Fruit fly (Drosophila melanogaster) Kc167 (cell line): Measurements from ENCODE around the gene MBD-like.

ENCODE experiments used
- Myc ChIP-seq: fragments of >200 bp; optimal IDR thresholded peaks from 2 replicates; lab custom pipeline; 2017; ENCODE audit warnings: missing external identifiers
- Sin3A ChIP-seq: fragments of >200 bp; optimal IDR thresholded peaks from 2 replicates; lab custom pipeline; 2018; ENCODE audit warnings: missing external identifiers
- h ChIP-seq: fragments of >200 bp; optimal IDR thresholded peaks from 3 replicates; lab custom pipeline; 2018; ENCODE audit warnings: missing external identifiers
- insv ChIP-seq: fragments of >200 bp; optimal IDR thresholded peaks from 3 replicates; lab custom pipeline; 2018; ENCODE audit warnings: missing external identifiers
- psq ChIP-seq: fragments of >200 bp; optimal IDR thresholded peaks from 2 replicates; lab custom pipeline; 2017; ENCODE audit warnings: missing external identifiers
- ttk ChIP-seq: sonication (Bioruptor generic); optimal IDR thresholded peaks from 2 replicates; lab custom pipeline; 2017; ENCODE audit warnings: missing external identifiers

The MBD-like gene

DNA sequence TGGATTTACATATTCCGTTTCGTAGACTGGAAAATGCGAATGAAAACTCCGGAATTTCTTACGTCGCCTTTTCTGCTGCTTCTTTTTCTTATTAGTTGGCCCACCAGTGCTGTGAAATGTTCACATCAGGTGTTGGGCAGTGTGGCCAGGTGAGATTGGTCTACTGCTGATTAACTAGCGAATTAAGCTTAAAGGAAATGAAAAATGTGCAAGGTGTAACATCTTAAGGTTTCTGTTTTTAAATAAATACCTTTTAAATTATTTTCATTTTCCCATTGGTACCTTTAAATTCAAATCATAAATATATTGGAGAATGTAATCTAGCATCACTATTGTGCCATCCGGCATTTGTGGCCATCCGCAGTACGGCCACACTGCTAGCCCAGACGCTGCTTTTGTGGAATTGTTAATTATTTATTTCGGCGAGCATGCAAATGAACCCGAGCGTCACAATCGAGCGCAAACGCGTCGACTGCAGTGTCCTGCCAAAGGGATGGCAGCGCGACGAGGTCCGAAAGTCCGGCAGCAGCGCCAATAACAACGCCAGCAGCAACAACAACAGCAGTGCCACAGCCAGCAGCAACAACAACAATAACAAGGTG is at the start of gene MBD-like, which contains the start of gene AP-1mu:
TSS of gene MBD-like (plus strand) at position 348 of the 602 bp plus-strand sequence.
TSS of gene AP-1mu (minus strand) at position 113 of the 602 bp plus-strand sequence.
- TF ChIP-seq ttk (lab: Kevin White, UChicago), result no peak
- no peak for TF ChIP-seq h (lab: Kevin White, UChicago)
- TF ChIP-seq psq (lab: Kevin White, UChicago), result no peak
- TF ChIP-seq Sin3A (lab: Kevin White, UChicago), result no peak
- TF ChIP-seq Myc (lab: Kevin White, UChicago), result no peak
- no peak for TF ChIP-seq insv (lab: Kevin White, UChicago)

DNA sequence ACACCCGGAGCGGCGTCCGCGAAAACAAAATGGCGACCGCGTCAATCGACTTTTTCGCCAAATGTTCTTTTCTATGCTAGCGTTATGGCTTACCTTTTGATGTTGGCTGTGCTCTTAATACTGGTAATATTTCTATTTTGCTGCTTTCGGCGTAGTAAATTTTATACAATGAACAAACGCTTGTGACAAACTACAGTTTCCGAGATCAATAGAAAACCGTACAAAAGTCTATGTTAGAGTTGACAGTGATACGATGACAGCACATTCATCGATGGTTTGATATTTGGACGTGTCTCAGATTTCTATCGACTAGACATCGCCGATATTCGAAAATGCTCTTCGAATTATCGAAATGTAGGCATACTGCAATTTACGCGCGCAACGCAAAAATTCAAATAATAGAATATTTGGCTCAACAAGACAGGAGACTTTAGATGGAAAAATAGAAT is 49.5 kb upstream of the MBD-like start, which contains the start of gene rump:
TSS of gene rump (minus strand) at position 255 of the 449 bp plus-strand sequence.
- TF ChIP-seq insv (lab: Kevin White, UChicago), result no peak
- TF ChIP-seq psq (lab: Kevin White, UChicago), result no peak
- no peak for TF ChIP-seq ttk (lab: Kevin White, UChicago)
- no peak for TF ChIP-seq Sin3A (lab: Kevin White, UChicago)

DNA sequence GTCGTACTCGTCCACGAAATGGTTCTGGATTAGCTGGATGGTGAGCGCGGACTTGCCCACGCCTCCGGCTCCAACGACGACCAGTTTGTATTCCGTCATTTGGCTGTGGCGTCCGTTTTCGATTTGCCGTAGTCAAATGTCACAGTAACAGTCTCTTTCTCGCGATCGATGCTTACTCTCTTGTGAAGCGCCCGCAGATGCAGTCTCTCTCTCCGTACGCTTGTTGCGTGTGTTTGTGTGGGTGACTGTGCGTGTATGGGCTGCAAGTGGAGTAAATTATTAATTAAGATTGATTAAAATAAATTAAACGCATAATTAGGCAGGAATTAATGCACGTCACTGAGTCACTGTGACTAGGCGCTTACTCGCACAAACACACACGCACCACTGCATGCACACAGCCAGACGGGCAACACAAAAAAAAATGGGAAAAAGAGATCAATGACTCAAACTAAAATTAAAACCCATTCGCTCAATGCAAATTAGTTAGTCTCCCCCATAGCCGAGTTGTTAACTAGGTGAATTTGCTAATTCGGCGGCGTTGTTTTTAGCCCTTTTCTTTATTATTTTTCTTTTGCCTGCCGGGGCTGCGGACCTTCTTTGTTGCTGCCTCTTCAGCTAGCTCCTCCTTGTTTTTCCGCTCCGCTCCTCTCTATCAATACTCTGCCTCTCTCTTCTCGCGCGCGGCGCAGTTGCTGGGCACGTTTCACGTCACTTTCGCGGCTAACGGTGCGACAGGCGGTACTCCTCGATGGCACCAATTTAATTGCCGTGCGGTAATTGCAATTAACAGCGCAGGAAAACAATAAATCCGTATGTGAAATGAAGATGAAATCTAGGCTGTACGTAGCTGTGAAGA is 47.1 kb upstream of the MBD-like start:
- TF ChIP-seq psq (lab: Kevin White, UChicago) (no peak), Sin3A (lab: Kevin White, UChicago) (no peak), Myc (lab: Kevin White, UChicago) (no peak), ttk (lab: Kevin White, UChicago) (no peak), h (lab: Kevin White, UChicago) (no peak), insv (lab: Kevin White, UChicago) (no peak)

DNA sequence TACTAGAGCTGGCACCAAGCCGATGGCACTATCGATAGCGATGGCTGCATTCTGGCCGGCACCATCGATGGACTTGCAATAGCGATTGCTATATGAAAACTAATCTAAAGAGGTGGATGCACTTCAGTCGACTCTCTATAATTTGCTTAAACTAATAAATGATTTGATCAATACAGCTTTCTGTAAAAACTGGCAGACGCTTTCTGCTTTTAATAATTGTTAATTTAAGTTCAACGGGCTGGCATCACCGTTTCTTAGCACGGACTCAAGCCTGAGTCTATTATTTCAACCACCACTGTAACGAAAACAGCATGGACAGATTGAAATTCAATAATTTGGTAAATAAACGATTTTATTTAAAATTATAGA is 46.5 kb upstream of the MBD-like start, which contains the start of the genes Ras85D and Rlb1:
TSS of gene Ras85D (minus strand) at position 16 of the 369 bp plus-strand sequence.
TSS of gene Rlb1 (plus strand) at position 276 of the 369 bp plus-strand sequence.
- TF ChIP-seq insv (lab: Kevin White, UChicago), result no peak
- no peak for TF ChIP-seq ttk (lab: Kevin White, UChicago)
- TF ChIP-seq h (lab: Kevin White, UChicago), result no peak

DNA sequence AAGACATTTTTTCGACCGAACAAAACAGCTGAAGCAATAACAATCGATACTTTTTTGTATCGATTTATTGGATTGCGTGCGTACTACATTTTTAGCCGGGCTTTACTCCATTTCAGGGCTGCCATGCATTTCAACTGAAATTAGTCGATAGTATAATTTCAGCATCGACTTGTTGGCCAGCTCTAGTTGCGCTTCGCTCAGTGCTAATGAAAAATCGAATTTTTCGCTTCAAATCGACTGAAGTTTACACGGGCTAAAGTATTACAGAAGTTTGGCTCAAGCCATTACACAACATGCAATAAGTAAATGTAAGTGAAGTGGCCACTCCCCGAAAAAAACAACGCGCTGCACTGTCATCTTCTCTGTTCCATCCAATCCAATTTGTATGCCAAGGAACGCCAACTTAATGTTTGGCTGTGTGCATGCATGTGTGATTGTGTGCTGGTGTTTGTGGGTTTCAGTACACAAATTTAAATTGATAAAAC is 43.7 kb upstream of the MBD-like start, which contains the start of the genes mRpL47, CG8176 and Kdm3:
TSS of gene mRpL47 (minus strand) at position 49 of the 485 bp plus-strand sequence.
TSS of gene CG8176 (plus strand) at position 148 of the 485 bp plus-strand sequence.
TSS of gene Kdm3 (plus strand) at position 148 of the 485 bp plus-strand sequence.
- TF ChIP-seq Sin3A (lab: Kevin White, UChicago) (no peak), ttk (lab: Kevin White, UChicago) (no peak), insv (lab: Kevin White, UChicago) (no peak), h (lab: Kevin White, UChicago) (no peak), Myc (lab: Kevin White, UChicago) (no peak), psq (lab: Kevin White, UChicago) (no peak)

DNA sequence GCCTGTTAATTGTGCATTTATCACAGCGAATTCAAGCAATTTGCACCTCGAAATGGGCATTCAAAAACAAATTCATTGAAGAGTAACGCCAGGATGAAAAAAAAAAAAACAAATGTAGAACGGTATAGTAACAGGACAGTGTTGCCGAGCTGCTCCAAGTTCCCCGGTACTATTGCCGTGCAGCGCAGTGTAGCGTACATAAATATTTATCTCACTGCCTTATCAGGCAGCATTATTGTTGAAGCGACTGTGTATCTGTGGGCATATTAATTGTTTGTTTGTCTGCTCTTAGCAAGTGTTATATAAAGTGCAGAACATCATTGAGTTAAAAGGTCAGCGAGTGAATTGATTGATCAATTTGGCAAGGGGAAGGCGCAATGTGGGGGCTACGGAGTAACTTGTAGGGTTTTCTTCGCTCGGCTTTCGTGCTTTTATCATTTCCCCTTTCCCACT is 43.1 kb upstream of the MBD-like start:
- no peak for TF ChIP-seq psq (lab: Kevin White, UChicago)
- no peak for TF ChIP-seq h (lab: Kevin White, UChicago)
- TF ChIP-seq Myc (lab: Kevin White, UChicago), result no peak
- TF ChIP-seq Sin3A (lab: Kevin White, UChicago), result no peak
- no peak for TF ChIP-seq ttk (lab: Kevin White, UChicago)
- no peak for TF ChIP-seq insv (lab: Kevin White, UChicago)

DNA sequence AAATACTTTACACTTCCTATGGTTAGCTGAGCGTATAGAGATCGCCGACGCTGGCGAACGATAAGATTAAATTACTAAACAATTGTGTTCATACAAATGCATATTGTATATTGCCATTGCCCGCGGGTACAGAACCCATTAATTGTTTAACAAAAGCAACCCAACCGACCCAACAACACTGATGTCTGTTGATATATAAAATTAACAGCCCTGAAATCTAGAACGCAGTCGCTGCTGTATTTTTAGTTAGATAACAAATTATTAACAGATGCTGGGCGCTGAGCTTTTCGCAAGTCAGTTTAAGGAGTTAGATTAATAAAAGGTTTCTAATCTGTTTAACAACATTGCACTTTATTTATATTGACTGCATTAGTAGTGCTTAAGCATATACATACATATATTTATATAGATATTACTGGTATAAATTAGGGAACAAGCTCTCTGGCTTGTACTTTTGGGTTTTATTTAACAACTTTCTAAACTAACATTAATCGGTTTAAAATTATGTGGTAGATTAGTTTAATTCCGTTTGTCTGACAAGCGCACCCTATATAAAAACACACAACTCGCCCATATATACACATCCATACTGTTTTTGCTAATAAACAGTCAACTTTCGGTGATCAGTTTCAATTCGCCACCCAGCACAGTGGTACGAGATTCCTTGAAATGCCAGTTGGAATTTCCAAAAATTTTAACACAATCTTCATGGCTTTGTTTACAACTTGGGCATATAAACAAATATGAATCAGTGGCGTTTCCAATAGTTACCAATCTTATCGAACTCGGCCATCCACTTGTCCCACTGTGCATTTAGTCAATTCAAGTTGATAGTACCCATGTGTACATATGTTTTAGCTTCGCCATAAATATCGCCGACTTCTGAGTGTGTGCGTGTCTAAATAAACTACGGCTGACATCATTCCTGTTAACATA is 31.4 kb upstream of the MBD-like start:
- TF ChIP-seq insv (lab: Kevin White, UChicago) (no peak), ttk (lab: Kevin White, UChicago) (no peak), psq (lab: Kevin White, UChicago) (no peak), Sin3A (lab: Kevin White, UChicago) (no peak), h (lab: Kevin White, UChicago) (no peak), Myc (lab: Kevin White, UChicago) (no peak)

DNA sequence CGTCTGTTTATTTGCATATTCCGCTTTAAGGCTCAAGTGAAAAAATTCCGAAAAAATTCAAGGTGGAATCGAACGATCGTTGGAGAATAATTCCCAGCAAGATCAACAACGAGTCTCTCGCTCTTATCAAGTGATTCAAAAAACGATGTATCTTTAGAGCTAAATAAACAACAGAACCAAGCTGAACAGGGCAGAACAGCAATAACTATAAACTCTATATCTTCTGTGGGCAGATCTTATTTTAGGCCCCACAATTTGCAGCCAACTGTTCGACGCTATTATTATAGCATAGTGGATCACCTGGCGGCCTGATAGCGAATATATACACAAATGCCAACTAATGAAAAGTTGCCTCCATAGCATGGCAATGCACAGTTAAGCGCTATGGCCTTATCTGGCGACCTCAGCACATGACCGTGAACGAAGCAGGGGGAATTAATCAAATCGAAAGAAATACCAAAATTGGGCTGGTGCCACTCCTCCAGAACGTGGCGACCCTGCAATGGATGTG is 30.1 kb upstream of the MBD-like start:
- TF ChIP-seq Sin3A (lab: Kevin White, UChicago) (no peak), h (lab: Kevin White, UChicago) (no peak), Myc (lab: Kevin White, UChicago) (no peak), insv (lab: Kevin White, UChicago) (no peak), ttk (lab: Kevin White, UChicago) (no peak), psq (lab: Kevin White, UChicago) (no peak)

DNA sequence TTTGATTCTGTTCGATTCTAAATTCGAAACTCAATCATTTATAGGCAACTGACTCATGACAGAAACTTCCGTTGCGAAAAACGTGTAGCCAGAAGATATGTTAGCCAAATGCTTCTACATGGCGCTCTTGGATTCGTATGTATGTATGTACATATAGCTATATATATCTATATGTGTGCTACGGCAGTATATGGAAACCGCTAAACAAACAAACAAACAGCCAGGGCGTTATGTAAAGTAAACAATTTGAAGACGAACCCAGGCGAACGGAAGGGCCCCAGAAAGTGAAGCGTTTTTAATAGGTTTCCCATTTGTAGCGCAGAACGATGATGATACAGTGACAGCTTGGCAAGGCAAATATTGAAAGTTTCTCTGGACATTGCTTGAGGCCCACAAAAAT is 29.6 kb upstream of the MBD-like start:
- TF ChIP-seq ttk (lab: Kevin White, UChicago), result no peak
- TF ChIP-seq Sin3A (lab: Kevin White, UChicago), result no peak
- TF ChIP-seq Myc (lab: Kevin White, UChicago), result no peak
- TF ChIP-seq insv (lab: Kevin White, UChicago), result no peak
- no peak for TF ChIP-seq psq (lab: Kevin White, UChicago)
- TF ChIP-seq h (lab: Kevin White, UChicago), result no peak
